Worm (Caenorhabditis elegans) whole organism, young adult: ENCODE data around the gene C16D2.1.

Source experiments
- B0019.2 ChIP-seq: fragments of 200-800 bp; sonication (Bioruptor generic); conservative IDR thresholded peaks from 2 replicates; pipeline ENCODE4 v1.3.6; 2022; ENCODE audit warnings: missing genetic modification reagents, missing genetic modification characterization, missing compliant biosample characterization
- D2030.7 ChIP-seq: fragments of 200-800 bp; sonication (Bioruptor generic); IDR thresholded peaks from 2 replicates; pipeline ENCODE4 v1.3.6; 2022; ENCODE audit warnings: missing genetic modification reagents, missing genetic modification characterization, missing compliant biosample characterization
- F22D6.2 ChIP-seq: sonication (generic microtip); optimal IDR thresholded peaks from 2 replicates; lab custom pipeline; 2016; ENCODE audit warnings: mild to moderate bottlenecking, missing genetic modification characterization, missing compliant biosample characterization
- F39B2.1 ChIP-seq: fragments of 200-800 bp; sonication (Bioruptor generic); IDR thresholded peaks from 2 replicates; pipeline ENCODE4 v1.3.6; 2022; ENCODE audit warnings: missing genetic modification reagents, missing genetic modification characterization, missing compliant biosample characterization
- F49E8.2 ChIP-seq: sonication (generic microtip); optimal IDR thresholded peaks from 3 replicates; lab custom pipeline; 2017; ENCODE audit warnings: missing genetic modification characterization, mild to moderate bottlenecking, missing compliant biosample characterization, antibody characterized with exemption, moderate library complexity; ENCODE audit not compliant: insufficient read depth
- F52B5.7 ChIP-seq: sonication (generic microtip); optimal IDR thresholded peaks from 2 replicates; lab custom pipeline; 2016; ENCODE audit warnings: mild to moderate bottlenecking, missing genetic modification characterization, missing compliant biosample characterization
- K12H6.12 ChIP-seq: fragments of 200-800 bp; sonication (Bioruptor generic); optimal IDR thresholded peaks from 2 replicates; lab custom pipeline; 2018; ENCODE audit warnings: mild to moderate bottlenecking, missing genetic modification characterization, missing compliant biosample characterization
- T07F8.4 ChIP-seq: sonication (generic microtip); optimal IDR thresholded peaks from 2 replicates; lab custom pipeline; 2016; ENCODE audit warnings: mild to moderate bottlenecking, missing genetic modification characterization, moderate library complexity, missing compliant biosample characterization
- Y53F4B.3 ChIP-seq: fragments of 200-800 bp; sonication (Bioruptor generic); IDR thresholded peaks from 2 replicates; pipeline ENCODE4 v1.3.6; 2022; ENCODE audit warnings: missing genetic modification reagents, missing genetic modification characterization, missing compliant biosample characterization
- Y56A3A.18 ChIP-seq: fragments of 200-800 bp; sonication (Bioruptor generic); IDR thresholded peaks from 2 replicates; pipeline ENCODE4 v1.3.6; 2022; ENCODE audit warnings: missing genetic modification reagents, missing genetic modification characterization, missing compliant biosample characterization
- Y95B8A.8 ChIP-seq: fragments of 200-800 bp; sonication (Bioruptor generic); IDR thresholded peaks from 2 replicates; pipeline ENCODE4 v1.3.6; 2022; ENCODE audit warnings: missing genetic modification reagents, missing genetic modification characterization, missing compliant biosample characterization
- ZK185.1 ChIP-seq: sonication (generic microtip); optimal IDR thresholded peaks from 2 replicates; lab custom pipeline; 2016; ENCODE audit warnings: mild to moderate bottlenecking, missing genetic modification characterization, missing compliant biosample characterization; ENCODE audit not compliant: poor library complexity, severe bottlenecking
- akir-1 ChIP-seq: fragments of 200-800 bp; sonication (Bioruptor generic); optimal IDR thresholded peaks from 2 replicates; lab custom pipeline; 2018; ENCODE audit warnings: mild to moderate bottlenecking, missing genetic modification characterization, moderate library complexity, missing compliant biosample characterization
- ama-1 ChIP-seq, 3 experiments: fragments of 150-350 bp in 1 of 3; sonication (generic microtip) in 2 of 3; optimal IDR thresholded peaks; 2 replicates each; lab custom pipeline; 2014 to 2018; ENCODE audit warnings: missing biosample characterization in 2 of 3, missing genetic modification characterization in 2 of 3, missing genetic modification reagents in 2 of 3
- aptf-2 ChIP-seq: fragments of 200-800 bp; sonication (Bioruptor generic); conservative IDR thresholded peaks from 2 replicates; pipeline ENCODE4 v1.3.6; 2022; ENCODE audit warnings: missing genetic modification reagents, missing genetic modification characterization, missing compliant biosample characterization
- aptf-3 ChIP-seq: fragments of 200-800 bp; sonication (Bioruptor generic); IDR thresholded peaks from 2 replicates; pipeline ENCODE4 v1.3.6; 2022; ENCODE audit warnings: missing genetic modification characterization, missing compliant biosample characterization
- atf-7 ChIP-seq: sonication (generic microtip); optimal IDR thresholded peaks from 2 replicates; lab custom pipeline; 2017; ENCODE audit warnings: mild to moderate bottlenecking, missing genetic modification characterization, missing compliant biosample characterization
- athp-1 ChIP-seq: sonication (generic microtip); optimal IDR thresholded peaks from 2 replicates; lab custom pipeline; 2017; ENCODE audit warnings: mild to moderate bottlenecking, missing genetic modification characterization, missing compliant biosample characterization
- attf-3 ChIP-seq: fragments of 200-800 bp; sonication (Bioruptor generic); conservative IDR thresholded peaks from 2 replicates; pipeline ENCODE4 v1.3.6; 2022; ENCODE audit warnings: missing genetic modification reagents, missing genetic modification characterization, missing compliant biosample characterization
- bed-1 ChIP-seq: fragments of 200-800 bp; sonication (Bioruptor generic); IDR thresholded peaks from 2 replicates; pipeline ENCODE4 v1.3.6; 2022; ENCODE audit warnings: missing genetic modification reagents, missing genetic modification characterization, missing compliant biosample characterization
- bed-2 ChIP-seq: fragments of 200-800 bp; sonication (Bioruptor generic); IDR thresholded peaks from 2 replicates; pipeline ENCODE4 v1.3.6; 2022; ENCODE audit warnings: missing genetic modification reagents, missing genetic modification characterization, missing compliant biosample characterization
- cebp-2 ChIP-seq: fragments of 200-800 bp; sonication (Bioruptor generic); IDR thresholded peaks from 2 replicates; pipeline ENCODE4 v1.3.6; 2022; ENCODE audit warnings: missing genetic modification characterization, missing compliant biosample characterization
- ceh-100 ChIP-seq: fragments of 200-800 bp; sonication (Bioruptor generic); IDR thresholded peaks from 2 replicates; pipeline ENCODE4 v1.3.6; 2022; ENCODE audit warnings: missing genetic modification reagents, missing genetic modification characterization, missing compliant biosample characterization
- ceh-58 ChIP-seq: fragments of 200-800 bp; sonication (Bioruptor generic); IDR thresholded peaks from 2 replicates; pipeline ENCODE4 v1.3.6; 2022; ENCODE audit warnings: missing genetic modification characterization, missing compliant biosample characterization
- ceh-79 ChIP-seq: sonication (generic microtip); optimal IDR thresholded peaks from 2 replicates; lab custom pipeline; 2017; ENCODE audit warnings: mild to moderate bottlenecking, missing genetic modification characterization, missing compliant biosample characterization
- dox-1 ChIP-seq: fragments of 200-800 bp; sonication (Bioruptor generic); IDR thresholded peaks from 2 replicates; pipeline ENCODE4 v1.3.6; 2022; ENCODE audit warnings: missing genetic modification reagents, missing genetic modification characterization, missing compliant biosample characterization
- dpff-1 ChIP-seq: sonication (generic microtip); optimal IDR thresholded peaks from 2 replicates; lab custom pipeline; 2017; ENCODE audit warnings: mild to moderate bottlenecking, missing genetic modification characterization, missing compliant biosample characterization
- ets-4 ChIP-seq: fragments of 200-800 bp; sonication (Bioruptor generic); optimal IDR thresholded peaks from 2 replicates; lab custom pipeline; 2018; ENCODE audit warnings: mild to moderate bottlenecking, missing genetic modification characterization, missing compliant biosample characterization
- fkh-3 ChIP-seq: sonication (generic microtip); optimal IDR thresholded peaks from 2 replicates; lab custom pipeline; 2016; ENCODE audit warnings: mild to moderate bottlenecking, missing genetic modification characterization, missing compliant biosample characterization
- hlh-26 ChIP-seq: fragments of 200-800 bp; sonication (Bioruptor generic); conservative IDR thresholded peaks from 2 replicates; pipeline ENCODE4 v1.3.6; 2022; ENCODE audit warnings: missing genetic modification reagents, missing genetic modification characterization, missing compliant biosample characterization
- lag-1 ChIP-seq: fragments of 200-800 bp; sonication (Bioruptor generic); IDR thresholded peaks from 2 replicates; pipeline ENCODE4 v1.3.6; 2022; ENCODE audit warnings: missing genetic modification reagents, missing genetic modification characterization, missing compliant biosample characterization
- let-526 ChIP-seq: fragments of 200-800 bp; sonication (Bioruptor generic); IDR thresholded peaks from 2 replicates; pipeline ENCODE4 v1.3.6; 2022; ENCODE audit warnings: missing genetic modification reagents, missing genetic modification characterization, missing compliant biosample characterization
- madf-8 ChIP-seq: fragments of 200-800 bp; sonication (Bioruptor generic); conservative IDR thresholded peaks from 2 replicates; pipeline ENCODE4 v1.3.6; 2022; ENCODE audit warnings: missing genetic modification reagents, missing genetic modification characterization, missing compliant biosample characterization
- mcd-1 ChIP-seq: fragments of 200-800 bp; sonication (Bioruptor generic); IDR thresholded peaks from 2 replicates; pipeline ENCODE4 v1.3.6; 2022; ENCODE audit warnings: missing genetic modification reagents, missing genetic modification characterization, missing compliant biosample characterization
- mel-28 ChIP-seq: sonication (generic microtip); optimal IDR thresholded peaks from 2 replicates; lab custom pipeline; 2016; ENCODE audit warnings: borderline replicate concordance, mild to moderate bottlenecking, missing genetic modification characterization, missing compliant biosample characterization
- mes-4 ChIP-seq: sonication (generic microtip); optimal IDR thresholded peaks from 2 replicates; lab custom pipeline; 2016; ENCODE audit warnings: missing genotype, missing genetic modification characterization, missing compliant biosample characterization
- nfya-2 ChIP-seq: fragments of 200-800 bp; sonication (Bioruptor generic); IDR thresholded peaks from 2 replicates; pipeline ENCODE4 v1.3.6; 2022; ENCODE audit warnings: missing genetic modification reagents, missing genetic modification characterization, missing compliant biosample characterization
- nhr-120 ChIP-seq: fragments of 200-800 bp; sonication (Bioruptor generic); IDR thresholded peaks from 2 replicates; pipeline ENCODE4 v1.3.6; 2022; ENCODE audit warnings: missing genetic modification characterization, missing compliant biosample characterization
- nhr-179 ChIP-seq: sonication (generic microtip); optimal IDR thresholded peaks from 2 replicates; lab custom pipeline; 2016; ENCODE audit warnings: mild to moderate bottlenecking, missing genetic modification characterization, missing compliant biosample characterization
- nhr-27 ChIP-seq: fragments of 200-800 bp; sonication (Bioruptor generic); optimal IDR thresholded peaks from 2 replicates; lab custom pipeline; 2018; ENCODE audit warnings: mild to moderate bottlenecking, missing genetic modification characterization, moderate library complexity, missing compliant biosample characterization
- nhr-90 ChIP-seq: sonication (generic microtip); optimal IDR thresholded peaks from 2 replicates; lab custom pipeline; 2016; ENCODE audit warnings: missing genotype, mild to moderate bottlenecking, missing genetic modification characterization, missing compliant biosample characterization
- snpc-1.1 ChIP-seq: sonication (generic microtip); optimal IDR thresholded peaks from 2 replicates; lab custom pipeline; 2017; ENCODE audit warnings: missing genetic modification characterization, mild to moderate bottlenecking, missing compliant biosample characterization, antibody characterized with exemption, moderate library complexity, missing genotype, missing genetic modification reagents; ENCODE audit not compliant: insufficient read depth
- snpc-1.3 ChIP-seq: sonication (generic microtip); optimal IDR thresholded peaks from 2 replicates; lab custom pipeline; 2017; ENCODE audit warnings: missing genetic modification characterization, mild to moderate bottlenecking, missing compliant biosample characterization, antibody characterized with exemption, moderate library complexity, missing genotype, missing genetic modification reagents; ENCODE audit not compliant: insufficient read depth
- sptf-2 ChIP-seq: fragments of 200-800 bp; sonication (Bioruptor generic); optimal IDR thresholded peaks from 2 replicates; lab custom pipeline; 2018; ENCODE audit warnings: mild to moderate bottlenecking, missing genetic modification characterization, missing compliant biosample characterization
- tbx-9 ChIP-seq: sonication (generic microtip); optimal IDR thresholded peaks from 2 replicates; lab custom pipeline; 2016; ENCODE audit warnings: borderline replicate concordance, missing genetic modification characterization, inconsistent platforms, missing compliant biosample characterization
- unc-130 ChIP-seq: sonication (generic microtip); optimal IDR thresholded peaks from 2 replicates; lab custom pipeline; 2016; ENCODE audit warnings: missing genetic modification reagents, missing genetic modification characterization, missing compliant biosample characterization
- ztf-18 ChIP-seq: sonication (generic microtip); optimal IDR thresholded peaks from 2 replicates; lab custom pipeline; 2016; ENCODE audit warnings: missing genotype, mild to moderate bottlenecking, missing genetic modification characterization, missing compliant biosample characterization
- ztf-22 ChIP-seq: fragments of 200-800 bp; sonication (Bioruptor generic); optimal IDR thresholded peaks from 2 replicates; lab custom pipeline; 2018; ENCODE audit warnings: mild to moderate bottlenecking, missing genetic modification characterization, moderate library complexity, missing compliant biosample characterization
- ztf-6 ChIP-seq: fragments of 200-800 bp; sonication (Bioruptor generic); IDR thresholded peaks from 2 replicates; pipeline ENCODE4 v1.3.6; 2022; ENCODE audit warnings: missing genetic modification reagents, missing genetic modification characterization, missing compliant biosample characterization

The C16D2.1 gene

ce11 chrII:9099017-9099416, 32.4 kb upstream of the C16D2.1 start, which contains the start of gene T24H10.1 (continued):
- TF ChIP-seq Y95B8A.8 (GFP tag; lab: Robert Waterston, UW) (no peak), nhr-179 (no peak), snpc-1.3 (tag; lab: Kevin White, UChicago) (no peak), mes-4 (tag; lab: Kevin White, UChicago) (no peak), lag-1 (no peak), madf-8 (0 out of 2 replicates have a peak, but pooled peaks have one; percentile 16), tbx-9 (tag; lab: Kevin White, UChicago) (no peak), T07F8.4 (tag; lab: Kevin White, UChicago) (no peak), aptf-3 (GFP tag; lab: Robert Waterston, UW) (no peak), K12H6.12 (tag; lab: Kevin White, UChicago) (no peak), ets-4 (GFP tag; lab: Kevin White, UChicago) (no peak), attf-3 (peak; percentile 66; the same call in 1 of the 2 replicates), sptf-2 (no peak), athp-1 (no peak), nhr-120 (GFP tag; lab: Robert Waterston, UW) (no peak), ama-1 (optimal IDR thresholded peaks at IDR 0.05; lab: Kevin White, UChicago) (no peak), ama-1 (GFP tag; optimal IDR thresholded peaks at IDR 0.05; lab: Kevin White, UChicago) (no peak), aptf-2 (GFP tag; lab: Robert Waterston, UW) (no peak), bed-1 (GFP tag; lab: Robert Waterston, UW) (no peak), ceh-58 (GFP tag; lab: Robert Waterston, UW) (no peak), F52B5.7 (tag; lab: Kevin White, UChicago) (no peak), hlh-26 (no peak), dox-1 (GFP tag; lab: Robert Waterston, UW) (peak; percentile 78), akir-1 (GFP tag; lab: Kevin White, UChicago) (no peak), cebp-2 (GFP tag; lab: Robert Waterston, UW) (no peak), D2030.7 (GFP tag; lab: Robert Waterston, UW) (peak; percentile 61), ceh-100 (0 out of 2 replicates have a peak, but pooled peaks have one; percentile 36), fkh-3 (tag; lab: Kevin White, UChicago) (no peak), mel-28 (tag; lab: Kevin White, UChicago) (no peak), nhr-27 (no peak), Y56A3A.18 (GFP tag; lab: Robert Waterston, UW) (peak; percentile 61; the same call in 1 of the 2 replicates), snpc-1.1 (tag; lab: Kevin White, UChicago) (no peak), bed-2 (GFP tag; lab: Robert Waterston, UW) (no peak), Y53F4B.3 (no peak), ZK185.1 (tag; lab: Kevin White, UChicago) (peak; percentile 68), ceh-79 (tag; lab: Kevin White, UChicago) (no peak), nfya-2 (no peak), F39B2.1 (no peak), let-526 (GFP tag; lab: Robert Waterston, UW) (no peak), nhr-90 (no peak), dpff-1 (tag; lab: Kevin White, UChicago) (no peak), B0019.2 (GFP tag; lab: Robert Waterston, UW) (no peak), atf-7 (tag; lab: Kevin White, UChicago) (no peak), ztf-18 (peak; percentile 97), ztf-22 (GFP tag; lab: Kevin White, UChicago) (no peak), unc-130 (no peak), F22D6.2 (no peak), mcd-1 (GFP tag; lab: Robert Waterston, UW) (peak; percentile 84), ztf-6 (no peak), F49E8.2 (tag; lab: Kevin White, UChicago) (no peak)
